Fruit fly (Drosophila melanogaster) whole organism, pupa: Measurements from ENCODE around the gene CG16984.
A peak's percentile ranks its signal among the peaks of the same experiment; 100 is the strongest.

ENCODE experiments used
- CG10348 ChIP-seq: fragments of 200-800 bp; sonication (Bioruptor generic); IDR thresholded peaks from 2 replicates; pipeline ENCODE4 v1.3.6; 2022; ENCODE audit warnings: missing biosample characterization, missing genetic modification characterization
- CG12605 ChIP-seq: fragments of 200-800 bp; sonication (Bioruptor generic); IDR thresholded peaks from 2 replicates; pipeline ENCODE4 v1.3.6; 2022; ENCODE audit warnings: missing biosample characterization, missing genetic modification characterization
- CG13204 ChIP-seq: fragments of 200-800 bp; sonication (Bioruptor generic); optimal IDR thresholded peaks from 2 replicates; lab custom pipeline; 2018; ENCODE audit warnings: missing biosample characterization, mild to moderate bottlenecking, missing genetic modification characterization, moderate library complexity
- CG14655 ChIP-seq: fragments of 200-800 bp; sonication (Bioruptor generic); optimal IDR thresholded peaks from 3 replicates; lab custom pipeline; 2017; ENCODE audit warnings: mild to moderate bottlenecking, missing biosample characterization, missing genetic modification reagents, missing genetic modification characterization
- CG15710 ChIP-seq: fragments of 200-800 bp; sonication (Bioruptor generic); optimal IDR thresholded peaks from 2 replicates; lab custom pipeline; 2018; ENCODE audit warnings: missing biosample characterization, mild to moderate bottlenecking, missing genetic modification characterization, moderate library complexity
- CG17806 ChIP-seq: fragments of 200-800 bp; sonication (Bioruptor generic); optimal IDR thresholded peaks from 2 replicates; lab custom pipeline; 2018; ENCODE audit warnings: missing biosample characterization, mild to moderate bottlenecking, missing genetic modification characterization, moderate library complexity
- CG32121 ChIP-seq: fragments of 200-800 bp; sonication (Bioruptor generic); IDR thresholded peaks from 2 replicates; pipeline ENCODE4 v1.3.6; 2022; ENCODE audit warnings: missing biosample characterization, missing genetic modification characterization
- CG34367 ChIP-seq: fragments of 200-800 bp; sonication (Bioruptor generic); optimal IDR thresholded peaks from 2 replicates; lab custom pipeline; 2018; ENCODE audit warnings: missing biosample characterization, mild to moderate bottlenecking, missing genetic modification characterization
- CG4496 ChIP-seq: fragments of 200-800 bp; sonication (Bioruptor generic); IDR thresholded peaks from 3 replicates; pipeline ENCODE4 v1.3.6; 2022; ENCODE audit warnings: missing biosample characterization, missing genetic modification characterization
- CG8159 ChIP-seq: fragments of 200-800 bp; sonication (Bioruptor generic); optimal IDR thresholded peaks from 3 replicates; lab custom pipeline; 2018; ENCODE audit warnings: missing biosample characterization, mild to moderate bottlenecking, missing genetic modification characterization, moderate library complexity
- CG8301 ChIP-seq: fragments of 200-800 bp; sonication (Bioruptor generic); optimal IDR thresholded peaks from 2 replicates; lab custom pipeline; 2018; ENCODE audit warnings: missing biosample characterization, mild to moderate bottlenecking, missing genetic modification characterization
- CG9948 ChIP-seq: fragments of 200-800 bp; sonication (Bioruptor generic); optimal IDR thresholded peaks from 2 replicates; lab custom pipeline; 2018; ENCODE audit warnings: missing biosample characterization, mild to moderate bottlenecking, missing genetic modification characterization, moderate library complexity
- D1 ChIP-seq: fragments of 200-800 bp; sonication (Bioruptor generic); optimal IDR thresholded peaks from 2 replicates; lab custom pipeline; 2018; ENCODE audit warnings: missing biosample characterization, mild to moderate bottlenecking, missing genetic modification characterization, moderate library complexity
- EcR ChIP-seq: fragments of 200-800 bp; sonication (Bioruptor generic); optimal IDR thresholded peaks from 3 replicates; lab custom pipeline; 2019; ENCODE audit warnings: missing biosample characterization, missing genetic modification characterization, mild to moderate bottlenecking, moderate library complexity, missing genetic modification reagents
- Ets98B ChIP-seq: fragments of 200-800 bp; sonication (Bioruptor generic); IDR thresholded peaks from 2 replicates; pipeline ENCODE4 v1.3.6; 2022; ENCODE audit warnings: missing biosample characterization, missing genetic modification characterization
- Pif1A ChIP-seq: fragments of 200-800 bp; sonication (Bioruptor generic); optimal IDR thresholded peaks from 3 replicates; lab custom pipeline; 2016; ENCODE audit warnings: missing biosample characterization, missing genetic modification characterization
- Pif1B ChIP-seq: fragments of 200-800 bp; sonication (Bioruptor generic); optimal IDR thresholded peaks from 3 replicates; lab custom pipeline; 2016; ENCODE audit warnings: missing biosample characterization, missing genetic modification characterization
- Snoo ChIP-seq: fragments of 200-800 bp; sonication (Bioruptor generic); optimal IDR thresholded peaks from 3 replicates; lab custom pipeline; 2017; ENCODE audit warnings: missing biosample characterization, mild to moderate bottlenecking, missing genetic modification characterization, inconsistent platforms
- fd96Ca ChIP-seq: fragments of 200-800 bp; sonication (Bioruptor generic); IDR thresholded peaks from 3 replicates; pipeline ENCODE4 v1.3.6; 2022; ENCODE audit warnings: missing biosample characterization, missing genetic modification characterization
- gl ChIP-seq: fragments of 200-800 bp; sonication (Bioruptor generic); optimal IDR thresholded peaks from 2 replicates; lab custom pipeline; 2018; ENCODE audit warnings: missing biosample characterization, mild to moderate bottlenecking, missing genetic modification characterization
- rn ChIP-seq: fragments of 200-800 bp; sonication (Bioruptor generic); IDR thresholded peaks from 2 replicates; pipeline ENCODE4 v1.3.6; 2022; ENCODE audit warnings: missing biosample characterization, missing genetic modification characterization

The CG16984 gene

dm6 chr3L:2552844-2553839 lies 42.4 kb upstream of the CG16984 start:
- TF ChIP-seq fd96Ca (GFP tag; lab: Robert Waterston, UW) (no peak; the same call in 1 of the 3 replicates), CG17806 (tag; lab: Kevin White, UChicago) (peak; percentile 43), Ets98B (GFP tag; lab: Robert Waterston, UW) (peak; percentile 75), CG9948 (tag; lab: Kevin White, UChicago) (peak; percentile 23), CG8159 (tag; lab: Kevin White, UChicago) (peak; percentile 30), CG34367 (peak; percentile 78), gl (tag; lab: Kevin White, UChicago) (peak; percentile 91), CG10348 (GFP tag; lab: Robert Waterston, UW) (no peak), Snoo (tag; lab: Kevin White, UChicago) (peak; percentile 56), CG8301 (tag; lab: Kevin White, UChicago) (peak; percentile 43), CG4496 (GFP tag; lab: Robert Waterston, UW) (peak; percentile 82), Pif1B (GFP tag; lab: Kevin White, UChicago) (peak; percentile 12), CG32121 (peak; percentile 57; the same call in 1 of the 2 replicates), EcR (GFP tag; lab: Kevin White, UChicago) (peak; percentile 7), CG14655 (GFP tag; lab: Kevin White, UChicago) (no peak), rn (peak; percentile 43; the same call in 1 of the 2 replicates), Pif1A (peak; percentile 27), CG12605 (GFP tag; lab: Robert Waterston, UW) (peak; percentile 91), D1 (no peak), CG15710 (tag; lab: Kevin White, UChicago) (peak; percentile 73), CG13204 (GFP tag; lab: Kevin White, UChicago) (peak; percentile 80)

dm6 chr3L:2554118-2554814 lies 41.3 kb upstream of the CG16984 start, which contains the start of gene Spn:
Gene Spn, minus strand, starts transcription at chr3L:2554292.
- TF ChIP-seq CG10348 (GFP tag; lab: Robert Waterston, UW) = no peak
- TF ChIP-seq Pif1A = no peak
- TF ChIP-seq Pif1B (GFP tag; lab: Kevin White, UChicago) = peak; percentile 55
- peak; percentile 72; the same call in 2 of the 3 replicates for TF ChIP-seq CG4496 (GFP tag; lab: Robert Waterston, UW)
- no peak for TF ChIP-seq CG13204 (GFP tag; lab: Kevin White, UChicago)
- peak; percentile 16 for TF ChIP-seq CG17806 (tag; lab: Kevin White, UChicago)
- TF ChIP-seq gl (tag; lab: Kevin White, UChicago) = peak; percentile 21
- peak; percentile 35 for TF ChIP-seq Snoo (tag; lab: Kevin White, UChicago)
- peak; percentile 15 for TF ChIP-seq CG15710 (tag; lab: Kevin White, UChicago)
- TF ChIP-seq EcR (GFP tag; lab: Kevin White, UChicago) = peak; percentile 17
- TF ChIP-seq rn = peak; percentile 47; the same call in 1 of the 2 replicates
- peak; percentile 57 for TF ChIP-seq CG32121

dm6 chr3L:2555670-2556069 lies 39.9 kb upstream of the CG16984 start:
- TF ChIP-seq CG14655 (GFP tag; lab: Kevin White, UChicago) (no peak), CG8301 (tag; lab: Kevin White, UChicago) (no peak), Pif1A (no peak), Snoo (tag; lab: Kevin White, UChicago) (no peak), CG12605 (GFP tag; lab: Robert Waterston, UW) (no peak), Ets98B (GFP tag; lab: Robert Waterston, UW) (no peak), CG8159 (tag; lab: Kevin White, UChicago) (no peak), CG32121 (no peak), CG13204 (GFP tag; lab: Kevin White, UChicago) (no peak), rn (no peak), Pif1B (GFP tag; lab: Kevin White, UChicago) (no peak), CG10348 (GFP tag; lab: Robert Waterston, UW) (no peak), EcR (GFP tag; lab: Kevin White, UChicago) (no peak), D1 (no peak), CG4496 (GFP tag; lab: Robert Waterston, UW) (no peak), CG34367 (no peak)

dm6 chr3L:2566029-2566428 lies 29.6 kb upstream of the CG16984 start:
- TF ChIP-seq CG13204 (GFP tag; lab: Kevin White, UChicago) = peak; percentile 77
- no peak for TF ChIP-seq Pif1A
- TF ChIP-seq CG8301 (tag; lab: Kevin White, UChicago) = no peak
- peak; percentile 95 for TF ChIP-seq EcR (GFP tag; lab: Kevin White, UChicago)

dm6 chr3L:2567050-2567609 lies 28.5 kb upstream of the CG16984 start:
- TF ChIP-seq CG13204 (GFP tag; lab: Kevin White, UChicago) = peak; percentile 44
- no peak for TF ChIP-seq CG4496 (GFP tag; lab: Robert Waterston, UW)
- TF ChIP-seq Pif1B (GFP tag; lab: Kevin White, UChicago) = no peak
- TF ChIP-seq EcR (GFP tag; lab: Kevin White, UChicago) = peak; percentile 97
- TF ChIP-seq CG34367 = no peak
- TF ChIP-seq gl (tag; lab: Kevin White, UChicago) = peak; percentile 1
